Worm (Caenorhabditis elegans) whole organism, mixed stage, embryonic: Measurements from ENCODE around the gene B0416.7.

Experiments used
- M03D4.4 ChIP-seq: sonication (generic microtip); optimal IDR thresholded peaks from 2 replicates; lab custom pipeline; 2017; ENCODE audit warnings: mild to moderate bottlenecking, missing genetic modification characterization, missing compliant biosample characterization
- bed-3 ChIP-seq: fragments of 200-800 bp; sonication (Bioruptor generic); optimal IDR thresholded peaks from 3 replicates; lab custom pipeline; 2018; ENCODE audit warnings: mild to moderate bottlenecking, missing genetic modification characterization, moderate library complexity, missing compliant biosample characterization
- ceh-39 ChIP-seq: fragments of 150-350 bp; optimal IDR thresholded peaks from 2 replicates; lab custom pipeline; 2014; ENCODE audit warnings: missing biosample characterization, missing genetic modification characterization
- ceh-43 ChIP-seq: fragments of 200-800 bp; sonication (Bioruptor generic); optimal IDR thresholded peaks from 2 replicates; lab custom pipeline; 2018; ENCODE audit warnings: mild to moderate bottlenecking, missing genetic modification characterization, moderate library complexity, missing compliant biosample characterization
- ceh-83 ChIP-seq: fragments of 200-800 bp; sonication (Bioruptor generic); optimal IDR thresholded peaks from 2 replicates; lab custom pipeline; 2018; ENCODE audit warnings: mild to moderate bottlenecking, missing genetic modification characterization, missing compliant biosample characterization
- ces-1 ChIP-seq: fragments of 150-350 bp; optimal IDR thresholded peaks from 2 replicates; lab custom pipeline; 2014; ENCODE audit warnings: missing biosample characterization, missing genetic modification reagents, missing genetic modification characterization
- cnd-1 ChIP-seq: fragments of 200-800 bp; sonication (Bioruptor generic); optimal IDR thresholded peaks from 2 replicates; lab custom pipeline; 2018; ENCODE audit warnings: mild to moderate bottlenecking, missing genetic modification characterization, missing compliant biosample characterization
- drap-1 ChIP-seq: fragments of 200-800 bp; sonication (Bioruptor generic); optimal IDR thresholded peaks from 3 replicates; lab custom pipeline; 2018; ENCODE audit warnings: mild to moderate bottlenecking, missing genetic modification characterization, missing compliant biosample characterization
- elt-1 ChIP-seq: sonication (generic microtip); optimal IDR thresholded peaks from 2 replicates; lab custom pipeline; 2017; ENCODE audit warnings: missing genetic modification characterization, mild to moderate bottlenecking, missing compliant biosample characterization, antibody characterized with exemption, moderate library complexity, borderline replicate concordance; ENCODE audit not compliant: insufficient read depth
- elt-3 ChIP-seq: fragments of 150-350 bp; optimal IDR thresholded peaks from 2 replicates; lab custom pipeline; 2014; ENCODE audit warnings: missing biosample characterization, missing genetic modification characterization
- flh-1 ChIP-seq: fragments of 200-800 bp; sonication (Bioruptor generic); optimal IDR thresholded peaks from 2 replicates; lab custom pipeline; 2018; ENCODE audit warnings: mild to moderate bottlenecking, missing genetic modification characterization, moderate library complexity, missing compliant biosample characterization
- ham-2 ChIP-seq: fragments of 200-800 bp; sonication (Bioruptor generic); optimal IDR thresholded peaks from 2 replicates; lab custom pipeline; 2018; ENCODE audit warnings: mild to moderate bottlenecking, missing genetic modification characterization, missing compliant biosample characterization
- hlh-1 ChIP-seq: fragments of 150-350 bp; optimal IDR thresholded peaks from 2 replicates; lab custom pipeline; 2014; ENCODE audit warnings: missing biosample characterization, missing genetic modification reagents, missing genetic modification characterization
- lin-13 ChIP-seq: fragments of 150-350 bp; optimal IDR thresholded peaks from 2 replicates; lab custom pipeline; 2014; ENCODE audit warnings: missing biosample characterization, missing genetic modification characterization
- lin-32 ChIP-seq: fragments of 200-800 bp; sonication (Bioruptor generic); optimal IDR thresholded peaks from 2 replicates; lab custom pipeline; 2018; ENCODE audit warnings: mild to moderate bottlenecking, missing genetic modification characterization, missing compliant biosample characterization
- lsy-2 ChIP-seq: fragments of 150-350 bp; optimal IDR thresholded peaks from 2 replicates; lab custom pipeline; 2014; ENCODE audit warnings: missing biosample characterization, missing genetic modification characterization
- mab-5 ChIP-seq: fragments of 150-350 bp; optimal IDR thresholded peaks from 2 replicates; lab custom pipeline; 2014; ENCODE audit warnings: missing biosample characterization, missing genetic modification characterization
- mep-1 ChIP-seq: fragments of 150-350 bp; optimal IDR thresholded peaks from 2 replicates; lab custom pipeline; 2017; ENCODE audit warnings: missing biosample characterization, missing genetic modification reagents, missing genetic modification characterization, inconsistent platforms
- mls-2 ChIP-seq: sonication (generic microtip); optimal IDR thresholded peaks from 2 replicates; lab custom pipeline; 2016; ENCODE audit warnings: mild to moderate bottlenecking, missing genetic modification characterization, moderate library complexity, missing compliant biosample characterization
- nhr-12 ChIP-seq: fragments of 150-350 bp; optimal IDR thresholded peaks from 2 replicates; lab custom pipeline; 2014; ENCODE audit warnings: missing biosample characterization, missing genetic modification characterization
- nhr-2 ChIP-seq: fragments of 150-350 bp; optimal IDR thresholded peaks from 2 replicates; lab custom pipeline; 2014; ENCODE audit warnings: missing biosample characterization, missing genetic modification characterization
- nhr-237 ChIP-seq: fragments of 150-350 bp; optimal IDR thresholded peaks from 2 replicates; lab custom pipeline; 2014; ENCODE audit warnings: missing biosample characterization, missing genetic modification characterization
- nhr-28 ChIP-seq: fragments of 150-350 bp; optimal IDR thresholded peaks from 2 replicates; lab custom pipeline; 2014; ENCODE audit warnings: missing biosample characterization, missing genetic modification characterization
- nhr-76 ChIP-seq: sonication (generic microtip); optimal IDR thresholded peaks from 2 replicates; lab custom pipeline; 2017; ENCODE audit warnings: missing biosample characterization, missing genetic modification characterization
- pha-4 ChIP-seq: fragments of 150-350 bp; optimal IDR thresholded peaks from 2 replicates; lab custom pipeline; 2018; ENCODE audit warnings: missing biosample characterization, missing genetic modification reagents, missing genetic modification characterization
- snpc-4 ChIP-seq: fragments of 150-350 bp; optimal IDR thresholded peaks from 2 replicates; lab custom pipeline; 2014; ENCODE audit warnings: missing biosample characterization, missing genetic modification characterization
- sptf-1 ChIP-seq: sonication (generic microtip); optimal IDR thresholded peaks from 2 replicates; lab custom pipeline; 2017; ENCODE audit warnings: mild to moderate bottlenecking, missing genetic modification characterization, moderate library complexity, missing compliant biosample characterization
- tbx-8 ChIP-seq: fragments of 200-800 bp; sonication (Bioruptor generic); optimal IDR thresholded peaks from 2 replicates; lab custom pipeline; 2018; ENCODE audit warnings: mild to moderate bottlenecking, missing genetic modification characterization, moderate library complexity, missing compliant biosample characterization
- unc-120 ChIP-seq: sonication (generic microtip); optimal IDR thresholded peaks from 2 replicates; lab custom pipeline; 2017; ENCODE audit warnings: missing genetic modification characterization, missing compliant biosample characterization; ENCODE audit not compliant: poor library complexity, severe bottlenecking
- unc-39 ChIP-seq: fragments of 150-350 bp; optimal IDR thresholded peaks from 2 replicates; lab custom pipeline; 2014; ENCODE audit warnings: missing biosample characterization, missing genetic modification characterization
- unc-62 ChIP-seq: fragments of 150-350 bp; optimal IDR thresholded peaks from 2 replicates; lab custom pipeline; 2014; ENCODE audit warnings: missing biosample characterization, missing genetic modification reagents, missing genetic modification characterization
- zip-8 ChIP-seq: fragments of 150-350 bp; optimal IDR thresholded peaks from 2 replicates; lab custom pipeline; 2014; ENCODE audit warnings: missing biosample characterization, missing genetic modification characterization
- ztf-11 ChIP-seq: fragments of 150-350 bp; optimal IDR thresholded peaks from 2 replicates; lab custom pipeline; 2014; ENCODE audit warnings: missing biosample characterization, missing genetic modification characterization

B0416.7 gene

DNA sequence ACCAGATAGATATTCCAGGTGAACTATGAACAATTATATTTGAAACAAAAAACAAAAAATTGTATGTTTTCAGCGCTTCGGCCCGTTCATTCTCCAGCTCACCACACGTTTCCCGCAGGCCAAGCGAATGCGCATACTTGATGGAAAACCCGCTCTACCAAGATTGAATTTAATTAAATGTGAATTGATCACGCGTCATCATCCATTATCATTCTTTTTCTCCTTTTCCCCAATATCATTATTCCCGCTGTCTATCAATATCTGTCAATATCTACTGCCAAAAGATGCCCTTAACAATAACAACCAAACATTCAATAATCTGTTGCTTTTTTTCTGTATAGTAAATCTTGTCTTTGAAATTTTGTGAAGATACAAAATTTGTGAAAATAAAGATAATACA, 38.5 kb upstream of the B0416.7 start:
- TF ChIP-seq ztf-11 (tag; lab: Kevin White, UChicago) = no peak
- no peak for TF ChIP-seq elt-1 (tag; lab: Kevin White, UChicago)
- TF ChIP-seq mep-1 (tag; lab: Kevin White, UChicago) = no peak
- no peak for TF ChIP-seq ceh-39 (tag; lab: Kevin White, UChicago)
- TF ChIP-seq nhr-76 (tag; lab: Kevin White, UChicago) = no peak
- TF ChIP-seq unc-39 (tag; lab: Kevin White, UChicago) = no peak
- no peak for TF ChIP-seq ham-2
- TF ChIP-seq lsy-2 (tag; lab: Kevin White, UChicago) = no peak
- no peak for TF ChIP-seq M03D4.4 (tag; lab: Kevin White, UChicago)
- no peak for TF ChIP-seq pha-4 (tag; lab: Kevin White, UChicago)
- TF ChIP-seq drap-1 = no peak
- TF ChIP-seq sptf-1 (tag; lab: Kevin White, UChicago) = no peak
- TF ChIP-seq zip-8 (tag; lab: Kevin White, UChicago) = no peak
- TF ChIP-seq cnd-1 (tag; lab: Kevin White, UChicago) = no peak
- no peak for TF ChIP-seq nhr-28 (tag; lab: Kevin White, UChicago)
- TF ChIP-seq snpc-4 = no peak
- TF ChIP-seq, all 35 proteins: peak for 0

ce11 chrX:9330721-9331212, 33.0 kb upstream of the B0416.7 start, which contains the start of gene T20B5.2:
TSS of gene T20B5.2 (plus strand) at chrX:9331162.
- TF ChIP-seq ceh-43 (GFP tag; lab: Kevin White, UChicago) = no peak

ce11 chrX:9324962-9325361, 27.2 kb upstream of the B0416.7 start:
- TF ChIP-seq ces-1 (GFP tag; lab: Kevin White, UChicago) (peak; percentile 85), nhr-12 (tag; lab: Kevin White, UChicago) (no peak), drap-1 (no peak), ceh-83 (GFP tag; lab: Kevin White, UChicago) (no peak), elt-3 (no peak)

DNA sequence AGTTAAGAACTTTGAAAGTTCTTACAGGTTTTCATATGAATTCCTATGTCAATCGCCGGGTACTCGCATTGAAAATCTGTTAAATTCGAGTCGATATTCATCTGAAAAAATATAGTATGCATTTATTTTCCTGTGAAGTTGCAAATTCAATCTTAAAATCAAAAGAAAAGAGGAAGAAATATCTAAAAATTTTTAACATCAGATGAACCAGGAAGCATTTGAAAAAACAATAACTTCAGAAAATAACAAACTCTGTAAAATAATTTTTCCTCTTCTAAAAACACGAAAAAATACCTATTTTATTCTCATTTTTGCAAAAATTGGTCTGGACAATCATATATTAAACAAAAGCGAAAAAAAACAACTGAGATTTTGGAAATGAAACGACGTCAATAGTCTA, 21.3 kb upstream of the B0416.7 start, which contains the start of gene npr-7:
TSS of gene npr-7 (minus strand) at position 101 of the 400 bp plus-strand sequence.
- TF ChIP-seq snpc-4 = no peak
- TF ChIP-seq drap-1 = no peak
- no peak for TF ChIP-seq hlh-1
- no peak for TF ChIP-seq unc-62 (GFP tag; lab: Kevin White, UChicago)
- TF ChIP-seq mep-1 (tag; lab: Kevin White, UChicago) = no peak
- no peak for TF ChIP-seq tbx-8 (GFP tag; lab: Kevin White, UChicago)
- TF ChIP-seq M03D4.4 (tag; lab: Kevin White, UChicago) = no peak
- no peak for TF ChIP-seq nhr-2 (tag; lab: Kevin White, UChicago)
- TF ChIP-seq mls-2 (tag; lab: Kevin White, UChicago) = no peak
- no peak for TF ChIP-seq unc-120 (tag; lab: Kevin White, UChicago)
- no peak for TF ChIP-seq zip-8 (tag; lab: Kevin White, UChicago)
- no peak for TF ChIP-seq nhr-237 (tag; lab: Kevin White, UChicago)
- TF ChIP-seq elt-1 (tag; lab: Kevin White, UChicago) = no peak
- TF ChIP-seq ztf-11 (tag; lab: Kevin White, UChicago) = no peak
- no peak for TF ChIP-seq lin-13 (tag; lab: Kevin White, UChicago)
- no peak for TF ChIP-seq flh-1 (GFP tag; lab: Kevin White, UChicago)
- no peak for TF ChIP-seq lin-32 (GFP tag; lab: Kevin White, UChicago)
- no peak for TF ChIP-seq mab-5
- no peak for TF ChIP-seq bed-3 (GFP tag; lab: Kevin White, UChicago)

ce11 chrX:9314397-9314796, 16.7 kb upstream of the B0416.7 start, which contains the start of gene ttr-38:
TSS of gene ttr-38 (minus strand) at chrX:9314497.
- TF ChIP-seq ham-2 (no peak), nhr-12 (tag; lab: Kevin White, UChicago) (no peak), ces-1 (GFP tag; lab: Kevin White, UChicago) (no peak), flh-1 (GFP tag; lab: Kevin White, UChicago) (no peak), lsy-2 (tag; lab: Kevin White, UChicago) (no peak), unc-62 (GFP tag; lab: Kevin White, UChicago) (no peak), mls-2 (tag; lab: Kevin White, UChicago) (no peak), nhr-28 (tag; lab: Kevin White, UChicago) (no peak), lin-13 (tag; lab: Kevin White, UChicago) (no peak), zip-8 (tag; lab: Kevin White, UChicago) (no peak), cnd-1 (tag; lab: Kevin White, UChicago) (no peak), mep-1 (tag; lab: Kevin White, UChicago) (no peak), elt-1 (tag; lab: Kevin White, UChicago) (no peak), snpc-4 (no peak), nhr-76 (tag; lab: Kevin White, UChicago) (no peak)
- TF ChIP-seq, all 35 proteins: peak for 0
